Worm (Caenorhabditis elegans): Measurements from ENCODE around the gene Y76B12C.3.

The Y76B12C.3 gene

DNA sequence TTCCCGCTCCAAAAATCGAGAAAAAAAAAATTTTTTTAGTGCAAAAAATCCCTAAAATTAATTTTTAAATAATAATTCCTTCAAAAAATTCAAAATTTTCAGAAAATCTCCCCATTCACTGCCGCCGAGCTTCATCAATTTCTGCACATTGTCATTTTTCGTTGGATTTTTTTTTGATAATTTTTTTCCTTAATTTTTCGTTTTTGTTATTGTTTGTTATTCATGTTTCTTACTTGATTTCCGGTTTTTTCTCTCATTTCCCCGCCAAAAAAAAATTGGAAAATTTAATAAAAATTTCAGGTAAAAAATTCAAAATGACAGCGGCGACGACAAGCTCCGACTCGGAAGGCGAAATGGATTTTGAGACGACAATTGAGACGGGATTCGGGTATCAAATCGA lies 17.1 kb upstream of the Y76B12C.3 start, which contains the start of gene F52C12.6:
Gene F52C12.6 (plus strand): TSS at position 301 of the 400 bp plus-strand sequence.
- TF ChIP-seq lin-13 (GFP tag; optimal IDR thresholded peaks at IDR 0.05) = no peak

DNA sequence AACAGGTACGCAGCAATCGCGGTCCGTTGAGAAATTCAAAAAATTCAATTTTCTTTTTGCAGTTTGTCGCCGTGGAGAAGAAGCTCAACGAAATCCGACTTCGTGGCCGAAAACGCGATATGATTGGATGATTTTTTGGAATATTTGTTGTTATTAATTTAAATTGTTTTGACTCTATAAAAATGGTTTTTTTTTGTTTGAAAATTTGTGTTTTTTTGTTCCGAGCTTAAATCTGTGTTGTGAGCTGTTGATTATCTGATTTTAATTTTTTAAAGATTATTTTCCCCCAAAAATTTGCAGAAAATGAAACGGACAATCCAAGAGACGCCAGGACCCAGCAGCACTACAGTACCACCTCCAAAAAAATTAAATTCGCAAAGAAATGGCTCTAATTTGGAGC lies 14.0 kb upstream of the Y76B12C.3 start, which contains the start of gene tdpo-1:
Gene tdpo-1 (plus strand): TSS at position 301 of the 400 bp plus-strand sequence.
- TF ChIP-seq Y55F3AM.14 (GFP tag; optimal IDR thresholded peaks at IDR 0.05) = no peak
- TF ChIP-seq ama-1 (optimal IDR thresholded peaks at IDR 0.05) = no peak
- TF ChIP-seq lsy-2 (tag; optimal IDR thresholded peaks at IDR 0.05) = no peak
- no peak for TF ChIP-seq mdl-1 (tag; optimal IDR thresholded peaks at IDR 0.05)
- no peak for TF ChIP-seq ztf-11 (tag; optimal IDR thresholded peaks at IDR 0.05)
- no peak for TF ChIP-seq unc-62 (GFP tag; optimal IDR thresholded peaks at IDR 0.05)
- TF ChIP-seq sma-3 (GFP tag; optimal IDR thresholded peaks at IDR 0.05) = no peak
- no peak for TF ChIP-seq zag-1 (tag; optimal IDR thresholded peaks at IDR 0.05)
- TF ChIP-seq unc-39 (tag; optimal IDR thresholded peaks at IDR 0.05) = no peak
- TF ChIP-seq crh-2 (tag; optimal IDR thresholded peaks at IDR 0.05) = no peak
- no peak for TF ChIP-seq ZK546.5 (tag; optimal IDR thresholded peaks at IDR 0.05)
- no peak for TF ChIP-seq ceh-82 (tag; optimal IDR thresholded peaks at IDR 0.05)
- TF ChIP-seq nhr-237 (tag; optimal IDR thresholded peaks at IDR 0.05) = no peak
- no peak for TF ChIP-seq nhr-129 (tag; optimal IDR thresholded peaks at IDR 0.05)

DNA sequence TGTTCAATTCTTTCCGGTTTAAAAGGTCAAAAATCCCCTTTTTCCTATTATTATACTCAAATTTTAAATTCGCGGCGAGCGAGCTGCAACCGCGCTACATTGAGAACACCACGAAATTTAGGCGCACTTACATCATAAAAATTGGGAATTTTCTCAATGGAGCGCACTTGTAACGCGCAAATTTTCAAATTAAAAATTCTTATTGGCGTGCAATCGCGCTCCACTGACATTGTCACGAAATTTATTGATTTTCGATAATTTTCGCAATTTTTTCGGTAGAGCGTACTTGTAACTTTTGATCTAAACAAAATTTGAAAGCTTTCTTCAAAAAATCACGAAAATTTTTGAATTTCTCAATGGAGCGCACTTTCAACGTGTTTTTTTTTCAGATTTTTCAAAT lies 10.3 kb upstream of the Y76B12C.3 start, which contains the start of gene ulp-3:
Gene ulp-3 (plus strand): TSS at position 388 of the 400 bp plus-strand sequence.
- TF ChIP-seq zag-1 (tag; optimal IDR thresholded peaks at IDR 0.05) = no peak
- TF ChIP-seq mab-5 (tag; optimal IDR thresholded peaks at IDR 0.05) = no peak
- no peak for TF ChIP-seq dmd-4 (tag; optimal IDR thresholded peaks at IDR 0.05)
- no peak for TF ChIP-seq nhr-12 (tag; optimal IDR thresholded peaks at IDR 0.05)
- TF ChIP-seq ama-1 (optimal IDR thresholded peaks at IDR 0.05) = no peak
- TF ChIP-seq ztf-4 (tag; optimal IDR thresholded peaks at IDR 0.05) = no peak
- no peak for TF ChIP-seq lin-39 (tag; optimal IDR thresholded peaks at IDR 0.05)
- no peak for TF ChIP-seq crh-2 (tag; optimal IDR thresholded peaks at IDR 0.05)
- no peak for TF ChIP-seq sma-3 (GFP tag; optimal IDR thresholded peaks at IDR 0.05)
- no peak for TF ChIP-seq F13H6.1 (tag; optimal IDR thresholded peaks at IDR 0.05)
- TF ChIP-seq fos-1 (tag; optimal IDR thresholded peaks at IDR 0.05) = no peak
- TF ChIP-seq unc-55 (GFP tag; optimal IDR thresholded peaks at IDR 0.05) = no peak
- TF ChIP-seq sem-4 (tag; optimal IDR thresholded peaks at IDR 0.05) = no peak

DNA sequence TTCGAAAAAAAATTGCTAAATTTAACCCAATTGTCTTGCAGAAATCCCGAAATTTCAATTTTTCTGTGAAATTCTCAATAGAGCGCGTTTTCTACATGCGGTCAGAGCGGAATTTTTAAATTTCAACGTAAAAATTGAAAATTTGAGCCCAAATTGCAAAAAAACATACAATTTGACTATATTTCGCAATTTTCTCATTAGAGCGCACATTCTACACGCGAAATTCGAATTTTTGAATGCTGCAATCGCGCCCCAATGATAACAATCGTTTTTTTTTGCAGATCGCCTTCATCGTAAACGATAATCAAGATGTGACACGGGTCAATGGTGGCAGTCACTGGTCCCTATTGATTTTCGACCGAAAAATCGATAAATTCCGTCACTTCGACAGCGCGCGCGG lies 9.4 kb upstream of the Y76B12C.3 start:
- TF ChIP-seq lin-13 (GFP tag; optimal IDR thresholded peaks at IDR 0.05) (no peak), R02D3.7 (tag; optimal IDR thresholded peaks at IDR 0.05) (no peak), sma-9 (GFP tag; optimal IDR thresholded peaks at IDR 0.05) (no peak), sma-9 (tag; optimal IDR thresholded peaks at IDR 0.05) (no peak), lsy-2 (tag; optimal IDR thresholded peaks at IDR 0.05) (no peak), sma-3 (GFP tag; optimal IDR thresholded peaks at IDR 0.05) (no peak), lin-11 (tag; optimal IDR thresholded peaks at IDR 0.05) (no peak), sem-4 (tag; optimal IDR thresholded peaks at IDR 0.05) (no peak), snpc-4 (tag; optimal IDR thresholded peaks at IDR 0.05) (no peak), nhr-25 (tag; optimal IDR thresholded peaks at IDR 0.05) (no peak), elt-3 (tag; optimal IDR thresholded peaks at IDR 0.05) (no peak), egl-27 (tag; optimal IDR thresholded peaks at IDR 0.05) (no peak), ztf-1 (GFP tag; conservative IDR thresholded peaks at IDR 0.05) (no peak), mdl-1 (tag; optimal IDR thresholded peaks at IDR 0.05) (no peak), ceh-16 (tag; optimal IDR thresholded peaks at IDR 0.05) (no peak), unc-62 (GFP tag; optimal IDR thresholded peaks at IDR 0.05) (no peak), lin-39 (tag; optimal IDR thresholded peaks at IDR 0.05) (no peak), Y55F3AM.14 (GFP tag; optimal IDR thresholded peaks at IDR 0.05) (no peak), skn-1 (tag; optimal IDR thresholded peaks at IDR 0.05) (no peak), dmd-4 (tag; optimal IDR thresholded peaks at IDR 0.05) (no peak), nhr-23 (tag; optimal IDR thresholded peaks at IDR 0.05) (no peak)

ce11 chrIV:1965135-1965534 lies 8.4 kb upstream of the Y76B12C.3 start, which contains the start of gene Y48A5A.1:
TSS of gene Y48A5A.1 (plus strand) at chrIV:1965481.
- TF ChIP-seq F13H6.1 (tag; optimal IDR thresholded peaks at IDR 0.05) (no peak), lin-13 (GFP tag; optimal IDR thresholded peaks at IDR 0.05) (no peak), ceh-82 (tag; optimal IDR thresholded peaks at IDR 0.05) (no peak), gmeb-1 (tag; optimal IDR thresholded peaks at IDR 0.05) (no peak), dmd-4 (tag; optimal IDR thresholded peaks at IDR 0.05) (no peak), nhr-129 (tag; optimal IDR thresholded peaks at IDR 0.05) (no peak), Y55F3AM.14 (GFP tag; optimal IDR thresholded peaks at IDR 0.05) (no peak), mab-5 (tag; optimal IDR thresholded peaks at IDR 0.05) (no peak), ceh-16 (tag; optimal IDR thresholded peaks at IDR 0.05) (no peak)

Data from whole organism, L2 larva.